Worm (Caenorhabditis elegans) whole organism, young adult: ENCODE data around the gene ugt-21.

Experiments used
- B0336.3 ChIP-seq: fragments of 200-800 bp; sonication (Bioruptor generic); IDR thresholded peaks from 2 replicates; pipeline ENCODE4 v1.3.6; 2022; ENCODE audit warnings: missing genetic modification characterization, missing compliant biosample characterization
- C06A6.2 ChIP-seq: fragments of 200-800 bp; sonication (Bioruptor generic); conservative IDR thresholded peaks from 2 replicates; pipeline ENCODE4 v1.3.6; 2022; ENCODE audit warnings: missing genetic modification characterization, missing compliant biosample characterization
- F10E7.11 ChIP-seq: sonication (generic microtip); optimal IDR thresholded peaks from 2 replicates; lab custom pipeline; 2017; ENCODE audit warnings: mild to moderate bottlenecking, missing genetic modification characterization, moderate library complexity, missing compliant biosample characterization
- F37B4.10 ChIP-seq: fragments of 200-800 bp; sonication (Bioruptor generic); IDR thresholded peaks from 2 replicates; pipeline ENCODE4 v1.3.6; 2022; ENCODE audit warnings: missing genetic modification characterization, missing compliant biosample characterization
- F49E8.2 ChIP-seq: sonication (generic microtip); optimal IDR thresholded peaks from 3 replicates; lab custom pipeline; 2017; ENCODE audit warnings: missing genetic modification characterization, mild to moderate bottlenecking, missing compliant biosample characterization, antibody characterized with exemption, moderate library complexity; ENCODE audit not compliant: insufficient read depth
- F52B5.7 ChIP-seq: sonication (generic microtip); optimal IDR thresholded peaks from 2 replicates; lab custom pipeline; 2016; ENCODE audit warnings: mild to moderate bottlenecking, missing genetic modification characterization, missing compliant biosample characterization
- F55B11.4 ChIP-seq: sonication (generic microtip); optimal IDR thresholded peaks from 2 replicates; lab custom pipeline; 2016; ENCODE audit warnings: missing compliant biosample characterization, missing genetic modification characterization, borderline replicate concordance; ENCODE audit not compliant: insufficient read depth
- F57A8.1 ChIP-seq: fragments of 200-800 bp; sonication (Bioruptor generic); optimal IDR thresholded peaks from 2 replicates; lab custom pipeline; 2018; ENCODE audit warnings: mild to moderate bottlenecking, missing genetic modification characterization, moderate library complexity, missing compliant biosample characterization
- T07F8.4 ChIP-seq: sonication (generic microtip); optimal IDR thresholded peaks from 2 replicates; lab custom pipeline; 2016; ENCODE audit warnings: mild to moderate bottlenecking, missing genetic modification characterization, moderate library complexity, missing compliant biosample characterization
- Y53G8AR.9 ChIP-seq: fragments of 200-800 bp; sonication (Bioruptor generic); conservative IDR thresholded peaks from 2 replicates; pipeline ENCODE4 v1.3.6; 2022; ENCODE audit warnings: missing genetic modification reagents, missing genetic modification characterization, missing compliant biosample characterization
- Y67H2A.10 ChIP-seq: fragments of 200-800 bp; sonication (Bioruptor generic); conservative IDR thresholded peaks from 2 replicates; pipeline ENCODE4 v1.3.6; 2022; ENCODE audit warnings: missing genetic modification reagents, missing genetic modification characterization, missing compliant biosample characterization
- ZK185.1 ChIP-seq: sonication (generic microtip); optimal IDR thresholded peaks from 2 replicates; lab custom pipeline; 2016; ENCODE audit warnings: mild to moderate bottlenecking, missing genetic modification characterization, missing compliant biosample characterization; ENCODE audit not compliant: poor library complexity, severe bottlenecking
- aptf-3 ChIP-seq: fragments of 200-800 bp; sonication (Bioruptor generic); IDR thresholded peaks from 2 replicates; pipeline ENCODE4 v1.3.6; 2022; ENCODE audit warnings: missing genetic modification characterization, missing compliant biosample characterization
- athp-1 ChIP-seq: sonication (generic microtip); optimal IDR thresholded peaks from 2 replicates; lab custom pipeline; 2017; ENCODE audit warnings: mild to moderate bottlenecking, missing genetic modification characterization, missing compliant biosample characterization
- ceh-27 ChIP-seq: fragments of 200-800 bp; sonication (Bioruptor generic); optimal IDR thresholded peaks from 2 replicates; lab custom pipeline; 2018; ENCODE audit warnings: mild to moderate bottlenecking, missing genetic modification characterization, moderate library complexity, missing compliant biosample characterization
- ceh-79 ChIP-seq: sonication (generic microtip); optimal IDR thresholded peaks from 2 replicates; lab custom pipeline; 2017; ENCODE audit warnings: mild to moderate bottlenecking, missing genetic modification characterization, missing compliant biosample characterization
- efl-1 ChIP-seq: fragments of 150-350 bp; optimal IDR thresholded peaks from 2 replicates; lab custom pipeline; 2014; ENCODE audit warnings: missing biosample characterization, missing genetic modification reagents, missing genetic modification characterization
- egl-44 ChIP-seq: fragments of 200-800 bp; sonication (Bioruptor generic); IDR thresholded peaks from 2 replicates; pipeline ENCODE4 v1.3.6; 2022; ENCODE audit warnings: missing genetic modification reagents, missing genetic modification characterization, missing compliant biosample characterization
- egrh-3 ChIP-seq: fragments of 200-800 bp; sonication (Bioruptor generic); IDR thresholded peaks from 2 replicates; pipeline ENCODE4 v1.3.6; 2022; ENCODE audit warnings: missing genetic modification reagents, missing genetic modification characterization, missing compliant biosample characterization
- gei-17 ChIP-seq: fragments of 200-800 bp; sonication (Bioruptor generic); optimal IDR thresholded peaks from 2 replicates; lab custom pipeline; 2018; ENCODE audit warnings: mild to moderate bottlenecking, missing genetic modification characterization, missing compliant biosample characterization
- hmg-20 ChIP-seq: fragments of 200-800 bp; sonication (Bioruptor generic); IDR thresholded peaks from 2 replicates; pipeline ENCODE4 v1.3.6; 2022; ENCODE audit warnings: missing genetic modification reagents, missing genetic modification characterization, missing compliant biosample characterization
- let-607 ChIP-seq, 2 experiments: fragments of 200-800 bp in 1 of 2; sonication (Bioruptor generic) in 1 of 2; sonication (generic microtip) in 1 of 2; optimal IDR thresholded peaks; 2 replicates each; lab custom pipeline; 2016 to 2018; ENCODE audit warnings: mild to moderate bottlenecking in 2 of 2, missing compliant biosample characterization in 2 of 2, missing genetic modification characterization in 2 of 2, moderate library complexity in 2 of 2, missing genotype in 1 of 2
- lin-54 ChIP-seq: fragments of 200-800 bp; sonication (Bioruptor generic); optimal IDR thresholded peaks from 2 replicates; lab custom pipeline; 2018; ENCODE audit warnings: mild to moderate bottlenecking, missing genetic modification characterization, missing compliant biosample characterization
- madf-10 ChIP-seq: sonication (generic microtip); optimal IDR thresholded peaks from 2 replicates; lab custom pipeline; 2016; ENCODE audit warnings: mild to moderate bottlenecking, missing genetic modification characterization, missing compliant biosample characterization
- madf-6 ChIP-seq: fragments of 200-800 bp; sonication (Bioruptor generic); IDR thresholded peaks from 2 replicates; pipeline ENCODE4 v1.3.6; 2022; ENCODE audit warnings: missing genetic modification reagents, missing genetic modification characterization, missing compliant biosample characterization
- mcd-1 ChIP-seq: fragments of 200-800 bp; sonication (Bioruptor generic); IDR thresholded peaks from 2 replicates; pipeline ENCODE4 v1.3.6; 2022; ENCODE audit warnings: missing genetic modification reagents, missing genetic modification characterization, missing compliant biosample characterization
- nfyb-1 ChIP-seq: fragments of 200-800 bp; sonication (Bioruptor generic); IDR thresholded peaks from 2 replicates; pipeline ENCODE4 v1.3.6; 2022; ENCODE audit warnings: missing genetic modification reagents, missing genetic modification characterization, missing compliant biosample characterization
- nhr-179 ChIP-seq: sonication (generic microtip); optimal IDR thresholded peaks from 2 replicates; lab custom pipeline; 2016; ENCODE audit warnings: mild to moderate bottlenecking, missing genetic modification characterization, missing compliant biosample characterization
- nhr-27 ChIP-seq: fragments of 200-800 bp; sonication (Bioruptor generic); optimal IDR thresholded peaks from 2 replicates; lab custom pipeline; 2018; ENCODE audit warnings: mild to moderate bottlenecking, missing genetic modification characterization, moderate library complexity, missing compliant biosample characterization
- nhr-90 ChIP-seq: sonication (generic microtip); optimal IDR thresholded peaks from 2 replicates; lab custom pipeline; 2016; ENCODE audit warnings: missing genotype, mild to moderate bottlenecking, missing genetic modification characterization, missing compliant biosample characterization
- pbrm-1 ChIP-seq: fragments of 200-800 bp; sonication (Bioruptor generic); IDR thresholded peaks from 2 replicates; pipeline ENCODE4 v1.3.6; 2022; ENCODE audit warnings: missing genetic modification reagents, missing genetic modification characterization, missing compliant biosample characterization
- rec-8 ChIP-seq, 2 experiments: sonication (generic microtip); optimal IDR thresholded peaks; 2 replicates each; lab custom pipeline; 2016; ENCODE audit warnings: mild to moderate bottlenecking in 2 of 2, missing genetic modification characterization in 2 of 2, missing genetic modification reagents in 2 of 2, missing genotype in 2 of 2, missing biosample characterization in 1 of 2, missing compliant biosample characterization in 1 of 2, moderate library complexity in 1 of 2
- repo-1 ChIP-seq: sonication (generic microtip); optimal IDR thresholded peaks from 2 replicates; lab custom pipeline; 2017; ENCODE audit warnings: mild to moderate bottlenecking, missing genetic modification characterization, missing compliant biosample characterization
- rpc-1 ChIP-seq, 2 experiments: fragments of 150-350 bp in 1 of 2; sonication (generic microtip) in 1 of 2; optimal IDR thresholded peaks; 2 replicates each; lab custom pipeline; 2014 to 2018; ENCODE audit warnings: missing biosample characterization in 1 of 2, missing genetic modification characterization in 1 of 2, missing genetic modification reagents in 1 of 2, missing genotype in 1 of 2
- somi-1 ChIP-seq: fragments of 200-800 bp; sonication (Bioruptor generic); optimal IDR thresholded peaks from 2 replicates; lab custom pipeline; 2018; ENCODE audit warnings: mild to moderate bottlenecking, missing genetic modification characterization, missing compliant biosample characterization
- tbx-9 ChIP-seq: sonication (generic microtip); optimal IDR thresholded peaks from 2 replicates; lab custom pipeline; 2016; ENCODE audit warnings: borderline replicate concordance, missing genetic modification characterization, inconsistent platforms, missing compliant biosample characterization
- zfh-2 ChIP-seq: fragments of 200-800 bp; sonication (Bioruptor generic); conservative IDR thresholded peaks from 2 replicates; pipeline ENCODE4 v1.3.6; 2022; ENCODE audit warnings: missing genetic modification reagents, missing genetic modification characterization, missing compliant biosample characterization
- ztf-26 ChIP-seq: sonication (generic microtip); optimal IDR thresholded peaks from 2 replicates; lab custom pipeline; 2017; ENCODE audit warnings: missing genetic modification characterization, missing compliant biosample characterization
- ztf-6 ChIP-seq: fragments of 200-800 bp; sonication (Bioruptor generic); IDR thresholded peaks from 2 replicates; pipeline ENCODE4 v1.3.6; 2022; ENCODE audit warnings: missing genetic modification reagents, missing genetic modification characterization, missing compliant biosample characterization

Gene ugt-21

ce11 chrIV:9477135-9477928, 22.8 kb upstream of the ugt-21 start, which contains the start of gene wrt-3 (continued):
- TF ChIP-seq let-607 (tag; optimal IDR thresholded peaks at IDR 0.05; lab: Kevin White, UChicago) = peak; percentile 65 to 67
- TF ChIP-seq nhr-179 (tag; lab: Kevin White, UChicago) = peak; percentile 85
- no peak for TF ChIP-seq ceh-27
- TF ChIP-seq F49E8.2 (tag; lab: Kevin White, UChicago) = no peak
- TF ChIP-seq egrh-3 = no peak; the same call in 1 of the 2 replicates
- no peak for TF ChIP-seq Y67H2A.10
- peak; percentile 96 for TF ChIP-seq aptf-3 (GFP tag; lab: Robert Waterston, UW)
- TF ChIP-seq gei-17 = no peak
- TF ChIP-seq B0336.3 (GFP tag; lab: Robert Waterston, UW) = no peak
- TF ChIP-seq Y53G8AR.9 (GFP tag; lab: Robert Waterston, UW) = no peak; the same call in 1 of the 2 replicates
- peak; percentile 80 for TF ChIP-seq ztf-26
- no peak for TF ChIP-seq madf-6
- TF ChIP-seq rpc-1 (optimal IDR thresholded peaks at IDR 0.05; lab: Kevin White, UChicago) = peak; percentile 97
- TF ChIP-seq rpc-1 (tag; optimal IDR thresholded peaks at IDR 0.05; lab: Kevin White, UChicago) = peak; percentile 99
- peak; percentile 94 for TF ChIP-seq nhr-27
- no peak for TF ChIP-seq athp-1 (tag; lab: Kevin White, UChicago)
- TF ChIP-seq F10E7.11 (tag; lab: Kevin White, UChicago) = no peak
- peak; percentile 78; the same call in 1 of the 2 replicates for TF ChIP-seq hmg-20 (GFP tag; lab: Robert Waterston, UW)
- peak; percentile 88 for TF ChIP-seq T07F8.4 (tag; lab: Kevin White, UChicago)
- peak; percentile 66 for TF ChIP-seq somi-1 (GFP tag; lab: Kevin White, UChicago)
- no peak for TF ChIP-seq C06A6.2
- peak; percentile 80 for TF ChIP-seq madf-10 (tag; lab: Kevin White, UChicago)
- peak; percentile 62 for TF ChIP-seq tbx-9 (tag; lab: Kevin White, UChicago)
- TF ChIP-seq nhr-90 (tag; lab: Kevin White, UChicago) = peak; percentile 96
- TF ChIP-seq F55B11.4 (tag; lab: Kevin White, UChicago) = no peak
- no peak for TF ChIP-seq zfh-2 (GFP tag; lab: Robert Waterston, UW)
- TF ChIP-seq F37B4.10 (GFP tag; lab: Robert Waterston, UW) = no peak
- no peak; the same call in none of the 2 replicates for TF ChIP-seq pbrm-1 (GFP tag; lab: Robert Waterston, UW)
- TF ChIP-seq ztf-6 (GFP tag; lab: Robert Waterston, UW) = peak; percentile 35; the same call in 1 of the 2 replicates
- TF ChIP-seq nfyb-1 = no peak
- peak; percentile 75 for TF ChIP-seq lin-54 (GFP tag; lab: Kevin White, UChicago)
- peak; percentile 93 to 95 for TF ChIP-seq rec-8 (tag; optimal IDR thresholded peaks at IDR 0.05; lab: Kevin White, UChicago)
- TF ChIP-seq ZK185.1 (tag; lab: Kevin White, UChicago) = peak; percentile 92
- peak; percentile 88 for TF ChIP-seq F57A8.1
- TF ChIP-seq mcd-1 (GFP tag; lab: Robert Waterston, UW) = no peak; the same call in 1 of the 2 replicates
- peak; percentile 91 for TF ChIP-seq repo-1 (tag; lab: Kevin White, UChicago)
- no peak; the same call in 1 of the 2 replicates for TF ChIP-seq egl-44 (GFP tag; lab: Robert Waterston, UW)
- no peak for TF ChIP-seq efl-1 (GFP tag; lab: Kevin White, UChicago)
- TF ChIP-seq ceh-79 (tag; lab: Kevin White, UChicago) = peak; percentile 61
- peak; percentile 95 for TF ChIP-seq F52B5.7 (tag; lab: Kevin White, UChicago)
